Worm (Caenorhabditis elegans) whole organism, L4 larva: ENCODE data around the gene sas-1.

Experiments used
- fkh-10 ChIP-seq: fragments of 150-350 bp; optimal IDR thresholded peaks from 2 replicates; lab custom pipeline; 2014; ENCODE audit warnings: missing biosample characterization, missing genetic modification reagents, missing genetic modification characterization
- fos-1 ChIP-seq: fragments of 150-350 bp; optimal IDR thresholded peaks from 2 replicates; lab custom pipeline; 2014; ENCODE audit warnings: missing biosample characterization, missing genetic modification characterization
- lin-38 ChIP-seq: fragments of 200-800 bp; sonication (Bioruptor generic); IDR thresholded peaks from 2 replicates; pipeline ENCODE4 v1.3.6; 2022; ENCODE audit warnings: missing genetic modification reagents, missing genetic modification characterization, missing compliant biosample characterization
- mdt-29 ChIP-seq: fragments of 200-800 bp; sonication (Bioruptor generic); IDR thresholded peaks from 2 replicates; pipeline ENCODE4 v1.3.6; 2022; ENCODE audit warnings: missing genetic modification reagents, missing genetic modification characterization, missing compliant biosample characterization
- nhr-11 ChIP-seq: fragments of 150-350 bp; optimal IDR thresholded peaks from 2 replicates; lab custom pipeline; 2014; ENCODE audit warnings: missing biosample characterization, missing genetic modification characterization
- nhr-237 ChIP-seq: sonication (generic microtip); optimal IDR thresholded peaks from 2 replicates; lab custom pipeline; 2017; ENCODE audit warnings: missing biosample characterization, missing genetic modification characterization
- pqm-1 ChIP-seq: sonication (generic microtip); optimal IDR thresholded peaks from 2 replicates; lab custom pipeline; 2017; ENCODE audit warnings: missing biosample characterization, missing genetic modification characterization
- sdz-12 ChIP-seq: fragments of 200-800 bp; sonication (Bioruptor generic); optimal IDR thresholded peaks from 2 replicates; lab custom pipeline; 2018; ENCODE audit warnings: mild to moderate bottlenecking, missing genetic modification characterization, missing compliant biosample characterization
- set-16 ChIP-seq: fragments of 200-800 bp; sonication (Bioruptor generic); IDR thresholded peaks from 2 replicates; pipeline ENCODE4 v1.3.6; 2022; ENCODE audit warnings: missing genetic modification reagents, missing genetic modification characterization, missing compliant biosample characterization
- unc-39 ChIP-seq: sonication (generic microtip); optimal IDR thresholded peaks from 2 replicates; lab custom pipeline; 2017; ENCODE audit warnings: missing biosample characterization, missing genetic modification characterization
- unc-62 ChIP-seq, 3 experiments: fragments of 150-350 bp in 1 of 3; sonication (generic microtip); optimal IDR thresholded peaks in 2 of 3; peaks in 1 of 3; 1 replicate in 1 of 3; 2 replicates in 2 of 3; lab custom pipeline; 2014 to 2017; ENCODE audit warnings: missing biosample characterization in 3 of 3, missing genetic modification characterization in 3 of 3, missing genetic modification reagents in 3 of 3, missing genotype in 1 of 3
- zag-1 ChIP-seq: fragments of 150-350 bp; optimal IDR thresholded peaks from 2 replicates; lab custom pipeline; 2014; ENCODE audit warnings: missing biosample characterization, missing genetic modification characterization
- ztf-7 ChIP-seq: fragments of 150-350 bp; optimal IDR thresholded peaks from 2 replicates; lab custom pipeline; 2014; ENCODE audit warnings: missing biosample characterization, missing genetic modification characterization

DNA sequence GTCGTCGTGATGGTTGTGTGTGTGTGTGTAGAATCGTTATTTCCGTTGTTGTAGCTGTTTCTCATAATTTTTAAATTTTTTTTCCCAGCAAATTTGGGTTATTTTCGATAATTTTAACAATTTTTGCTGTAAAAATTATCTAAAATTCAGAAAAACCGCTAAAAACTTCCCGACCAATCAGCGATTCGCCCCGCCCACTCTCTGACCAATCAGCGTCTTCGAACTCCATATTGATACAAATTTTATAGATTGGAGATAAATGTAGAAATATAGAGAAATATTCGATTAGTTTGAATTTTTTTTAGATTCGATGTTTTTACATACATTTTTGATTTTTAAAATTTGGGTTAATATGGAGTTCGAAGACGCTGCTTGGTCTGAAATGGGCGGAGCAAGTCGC lies 1.7 kb upstream of the sas-1 start:
- TF ChIP-seq nhr-11 (tag; lab: Kevin White, UChicago) (no peak), unc-62 (GFP tag; optimal IDR thresholded peaks at IDR 0.05 in 1 of 2; lab: Kevin White, UChicago) (no peak), unc-62 (tag; optimal IDR thresholded peaks at IDR 0.05; lab: Kevin White, UChicago) (no peak), nhr-237 (tag; lab: Kevin White, UChicago) (no peak), zag-1 (tag; lab: Kevin White, UChicago) (no peak), sdz-12 (GFP tag; lab: Kevin White, UChicago) (no peak), set-16 (GFP tag; lab: Robert Waterston, UW) (no peak), unc-39 (tag; lab: Kevin White, UChicago) (no peak), lin-38 (GFP tag; lab: Robert Waterston, UW) (no peak), pqm-1 (tag; lab: Kevin White, UChicago) (no peak), fkh-10 (GFP tag; lab: Kevin White, UChicago) (no peak), fos-1 (tag; lab: Kevin White, UChicago) (no peak), mdt-29 (GFP tag; lab: Robert Waterston, UW) (no peak), ztf-7 (no peak)
